Worm (Caenorhabditis elegans): ENCODE data around the gene ZK1290.13.

The ZK1290.13 gene

DNA sequence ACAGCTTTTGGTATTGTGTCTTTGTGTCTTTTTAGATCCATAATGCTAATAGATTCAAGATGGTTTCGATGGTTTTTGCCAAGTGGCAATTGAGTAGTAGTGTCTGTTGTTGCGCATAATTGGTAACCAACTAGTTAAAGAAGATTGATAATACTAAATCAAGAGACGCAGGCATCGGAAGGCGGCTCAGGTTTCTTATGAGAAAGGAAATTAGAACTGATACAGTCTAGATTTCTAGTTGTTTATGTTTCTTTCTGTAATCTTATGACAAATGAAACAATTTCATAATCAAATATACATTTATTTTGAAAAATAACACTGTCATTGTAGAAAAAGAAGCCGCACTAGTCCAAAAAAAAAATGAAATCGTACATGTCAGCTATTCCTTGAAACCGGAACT, 19.0 kb downstream of the ZK1290.13 start, which contains the start of gene ZK1290.10:
Gene ZK1290.10 (minus strand): TSS at position 101 of the 400 bp plus-strand sequence.
- TF ChIP-seq aha-1 (tag) (peak; percentile 19), dmd-6 (GFP tag; IDR thresholded peaks at IDR 0.05) (no peak)

- TF ChIP-seq skn-1 (tag; optimal IDR thresholded peaks at IDR 0.05) (no peak), tag-97 (GFP tag; IDR thresholded peaks at IDR 0.05) (no peak), saeg-2 (GFP tag; IDR thresholded peaks at IDR 0.05) (no peak), lin-15B (tag; optimal IDR thresholded peaks at IDR 0.05) (no peak), mdl-1 (tag; optimal IDR thresholded peaks at IDR 0.05) (peak in 1 of 2 experiments; percentile 81), F49E8.2 (tag; optimal IDR thresholded peaks at IDR 0.05; ENCODE audit: borderline replicate concordance) (no peak), ceh-20 (GFP tag; IDR thresholded peaks at IDR 0.05) (no peak), unc-62 (GFP tag; optimal IDR thresholded peaks at IDR 0.05 in 1 of 2) (peak in 1 of 2 experiments; percentile 98), unc-62 (tag; optimal IDR thresholded peaks at IDR 0.05) (no peak), vab-7 (GFP tag; IDR thresholded peaks at IDR 0.05) (no peak), fkh-10 (GFP tag; optimal IDR thresholded peaks at IDR 0.05) (no peak), nhr-42 (GFP tag; IDR thresholded peaks at IDR 0.05) (0 out of 2 replicates have a peak, but pooled peaks have one; percentile 20), T20F7.1 (GFP tag; optimal IDR thresholded peaks at IDR 0.05) (peak; percentile 34), R02D3.7 (tag; optimal IDR thresholded peaks at IDR 0.05) (no peak), F26F4.8 (GFP tag; conservative IDR thresholded peaks at IDR 0.05) (no peak), snpc-4 (tag; optimal IDR thresholded peaks at IDR 0.05) (no peak), mxl-3 (GFP tag; optimal IDR thresholded peaks at IDR 0.05) (peak; percentile 31), ceh-28 (tag; optimal IDR thresholded peaks at IDR 0.05) (no peak), pqm-1 (tag; optimal IDR thresholded peaks at IDR 0.05) (peak; percentile 53), tra-1 (GFP tag; IDR thresholded peaks at IDR 0.05) (peak; percentile 68), nhr-6 (tag; optimal IDR thresholded peaks at IDR 0.05) (no peak), Y48G9A.11 (GFP tag; IDR thresholded peaks at IDR 0.05) (no peak), lir-3 (tag; optimal IDR thresholded peaks at IDR 0.05) (no peak), hif-1 (tag; optimal IDR thresholded peaks at IDR 0.05) (no peak), ztf-11 (tag; optimal IDR thresholded peaks at IDR 0.05) (no peak), fos-1 (tag; optimal IDR thresholded peaks at IDR 0.05) (no peak), T26A8.4 (GFP tag; IDR thresholded peaks at IDR 0.05) (no peak), mes-2 (tag; optimal IDR thresholded peaks at IDR 0.05; ENCODE audit: poor library complexity, severe bottlenecking) (no peak), spr-1 (tag; optimal IDR thresholded peaks at IDR 0.05) (no peak), ZK546.5 (tag; optimal IDR thresholded peaks at IDR 0.05) (no peak), nhr-48 (tag; optimal IDR thresholded peaks at IDR 0.05) (peak; percentile 43), daf-12 (tag; optimal IDR thresholded peaks at IDR 0.05) (no peak), nhr-41 (GFP tag; IDR thresholded peaks at IDR 0.05) (peak; percentile 42; the same call in 1 of the 2 replicates), unc-130 (GFP tag; optimal IDR thresholded peaks at IDR 0.05) (no peak), dmd-9 (GFP tag; IDR thresholded peaks at IDR 0.05) (no peak), ceh-62 (tag; optimal IDR thresholded peaks at IDR 0.05) (no peak), zag-1 (tag; optimal IDR thresholded peaks at IDR 0.05) (no peak), attf-4 (tag; optimal IDR thresholded peaks at IDR 0.05) (no peak), F44E2.7 (GFP tag; IDR thresholded peaks at IDR 0.05) (no peak), unc-39 (tag; optimal IDR thresholded peaks at IDR 0.05) (no peak), Y5F2A.4 (GFP tag; optimal IDR thresholded peaks at IDR 0.05) (no peak), mep-1 (tag; optimal IDR thresholded peaks at IDR 0.05) (peak; percentile 55), daf-16 (GFP tag; optimal IDR thresholded peaks at IDR 0.05) (no peak), daf-16 (tag; optimal IDR thresholded peaks at IDR 0.05) (peak; percentile 85), jun-1 (tag; optimal IDR thresholded peaks at IDR 0.05) (no peak), dmd-6 (GFP tag; IDR thresholded peaks at IDR 0.05) (peak; percentile 98), dve-1 (tag; optimal IDR thresholded peaks at IDR 0.05; ENCODE audit: insufficient read depth) (peak; percentile 91), lin-38 (GFP tag; IDR thresholded peaks at IDR 0.05) (no peak), pha-4 (GFP tag; IDR thresholded peaks at IDR 0.05) (no peak), pha-4 (tag; optimal IDR thresholded peaks at IDR 0.05) (no peak)
These were observed 20.0 kb downstream of the ZK1290.13 start for ce11 chrII:7554716-7555247.

Data from whole organism, L4 larva.